Worm (Caenorhabditis elegans): ENCODE measurements around the gene gyf-1.

DNA sequence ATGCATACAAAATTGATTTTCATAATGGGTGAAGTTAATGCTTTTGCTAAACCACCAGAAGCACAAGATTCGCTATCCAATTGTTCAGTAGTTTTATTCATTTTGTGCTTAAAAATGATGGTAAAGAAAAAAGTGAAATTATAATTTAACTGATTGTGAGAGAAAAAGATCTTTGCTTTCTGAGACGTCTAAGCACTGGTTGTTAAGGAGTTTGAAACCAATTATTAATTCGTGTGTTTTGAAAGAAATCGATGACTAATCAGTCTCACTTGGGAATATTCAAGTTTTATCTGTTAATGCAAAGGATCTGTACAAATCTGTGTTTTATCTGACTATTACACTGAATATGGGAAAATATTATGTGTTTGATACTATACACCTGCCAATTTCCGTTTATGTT lies 32.3 kb upstream of the gyf-1 start, which contains the start of gene sra-26:
- TF ChIP-seq skn-1 (tag; optimal IDR thresholded peaks at IDR 0.05) (no peak), nhr-19 (GFP tag; conservative IDR thresholded peaks at IDR 0.05) (no peak), pag-3 (tag; optimal IDR thresholded peaks at IDR 0.05; ENCODE audit: borderline replicate concordance, insufficient read depth) (no peak), ces-1 (GFP tag; optimal IDR thresholded peaks at IDR 0.05) (no peak), unc-130 (tag; optimal IDR thresholded peaks at IDR 0.05) (no peak), ama-1 (optimal IDR thresholded peaks at IDR 0.05) (no peak), snpc-4 (tag; optimal IDR thresholded peaks at IDR 0.05) (no peak), nhr-28 (tag; optimal IDR thresholded peaks at IDR 0.05) (no peak), ceh-82 (tag; optimal IDR thresholded peaks at IDR 0.05) (no peak), nhr-90 (tag; optimal IDR thresholded peaks at IDR 0.05; ENCODE audit: poor library complexity) (no peak), alr-1 (tag; optimal IDR thresholded peaks at IDR 0.05; ENCODE audit: borderline replicate concordance) (no peak), blmp-1 (tag; optimal IDR thresholded peaks at IDR 0.05) (no peak), lin-13 (GFP tag; optimal IDR thresholded peaks at IDR 0.05) (no peak)

Data from whole organism, L1 larva.